Worm (Caenorhabditis elegans): ENCODE results near the gene F22E5.8.
"Not testable (repeated sequence)": the region's sequence is repeated elsewhere in the genome, so short reads cannot be mapped to it uniquely, and the experiment has no call there.

Gene F22E5.8

DNA sequence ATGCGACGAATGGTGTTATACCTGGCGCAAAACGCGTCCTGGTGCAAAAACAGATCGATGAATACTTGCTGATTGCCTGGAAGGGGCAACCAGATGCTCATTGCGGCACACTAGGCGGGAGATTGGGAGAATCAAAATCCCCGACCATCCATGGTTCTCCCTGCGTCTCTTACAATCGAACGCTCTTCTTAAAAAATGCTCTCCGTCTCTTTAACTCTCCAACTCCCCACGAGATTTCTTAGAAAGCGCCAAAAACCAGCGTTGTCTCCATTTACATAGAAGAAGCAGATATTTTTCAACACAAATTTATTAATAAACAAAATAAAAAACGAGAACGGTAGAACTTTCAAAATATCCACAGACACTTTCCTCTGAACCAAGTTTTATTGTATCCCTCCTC lies 41.3 kb downstream of the F22E5.8 start, which contains the start of gene F34D6.1:
Gene F34D6.1 (minus strand): TSS at position 101 of the 400 bp plus-strand sequence.
- TF ChIP-seq unc-62 (GFP tag; optimal IDR thresholded peaks at IDR 0.05): no peak

DNA sequence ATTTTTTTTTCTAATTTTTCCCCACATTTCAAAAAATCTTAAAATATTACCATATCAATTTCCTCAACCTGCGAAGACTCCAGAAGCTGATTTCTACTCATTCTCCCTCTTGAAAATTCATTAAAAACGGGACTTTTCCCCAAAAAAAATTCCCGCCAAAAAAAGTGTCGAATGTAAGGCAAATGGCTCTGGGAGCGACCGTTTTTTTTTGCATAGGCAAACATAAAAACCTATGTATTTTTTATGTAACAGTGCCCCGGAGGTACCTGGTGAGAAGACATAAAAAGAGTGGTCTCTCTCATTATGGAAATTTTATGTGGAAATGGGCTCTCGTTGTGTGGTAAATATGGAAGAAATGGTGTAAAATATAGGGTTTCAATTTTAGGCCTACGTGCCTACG lies 44.4 kb downstream of the F22E5.8 start, which contains the start of gene ceh-87:
Gene ceh-87 (minus strand): TSS at position 101 of the 400 bp plus-strand sequence.
- no peak for TF ChIP-seq unc-62 (GFP tag; optimal IDR thresholded peaks at IDR 0.05)

DNA sequence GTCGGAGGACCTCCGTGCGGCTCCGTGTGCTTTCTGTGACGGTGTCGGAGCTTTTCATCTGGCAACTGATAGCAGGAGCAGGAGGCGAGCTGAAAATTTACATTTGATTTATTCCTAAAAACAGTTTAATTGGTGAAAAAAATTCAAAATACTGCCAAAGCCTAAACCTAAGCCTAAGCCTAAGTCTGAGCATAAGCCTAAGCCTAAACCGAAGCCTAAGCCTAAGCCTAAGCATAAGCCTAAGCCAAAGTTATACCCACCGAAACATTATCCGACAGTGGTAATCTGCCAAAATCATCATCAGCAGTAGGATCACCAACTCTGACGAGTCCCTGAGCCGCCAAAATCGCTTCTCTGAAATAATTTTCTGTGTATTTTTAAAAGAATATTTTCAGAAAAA lies 44.9 kb downstream of the F22E5.8 start:
- TF ChIP-seq unc-62 (GFP tag; optimal IDR thresholded peaks at IDR 0.05): no peak

DNA sequence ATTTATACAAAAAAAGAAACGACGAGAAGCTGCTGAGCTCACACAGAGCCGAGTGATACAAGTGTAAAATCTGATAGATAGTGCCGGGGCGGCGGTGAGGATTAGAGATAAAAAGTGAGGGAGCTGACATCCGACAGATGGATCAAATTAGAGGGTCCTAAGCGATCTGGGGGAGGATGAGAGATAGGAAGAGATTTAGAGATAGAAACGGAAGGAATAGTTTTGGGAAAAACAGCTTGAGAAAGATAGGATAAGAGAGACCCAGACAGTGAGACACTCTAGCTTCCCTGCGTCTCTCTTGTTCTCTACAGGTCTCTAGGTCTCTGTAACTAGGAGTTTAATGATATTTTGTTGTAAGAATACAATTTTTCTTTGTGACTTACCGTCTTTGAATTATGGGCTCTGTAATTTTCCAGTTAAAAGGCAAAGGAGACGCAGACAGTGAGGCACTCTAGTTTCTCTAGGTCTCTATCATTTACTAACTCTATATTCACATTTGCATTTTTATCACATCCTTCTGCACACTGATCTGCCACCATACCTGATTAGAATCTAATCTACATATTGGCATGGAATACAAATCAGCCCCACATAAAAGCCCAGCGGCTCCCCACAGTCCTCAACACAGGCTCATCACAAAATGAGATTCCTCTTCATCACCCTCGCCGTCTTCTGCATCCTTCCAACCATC lies 47.3 kb downstream of the F22E5.8 start, which contains the start of the genes sup-9 and nspf-1:
Gene sup-9 (minus strand): TSS at position 43 of the 691 bp plus-strand sequence.
Gene nspf-1 (plus strand): TSS at position 641 of the 691 bp plus-strand sequence.
- TF ChIP-seq unc-62 (GFP tag; optimal IDR thresholded peaks at IDR 0.05): no peak

DNA sequence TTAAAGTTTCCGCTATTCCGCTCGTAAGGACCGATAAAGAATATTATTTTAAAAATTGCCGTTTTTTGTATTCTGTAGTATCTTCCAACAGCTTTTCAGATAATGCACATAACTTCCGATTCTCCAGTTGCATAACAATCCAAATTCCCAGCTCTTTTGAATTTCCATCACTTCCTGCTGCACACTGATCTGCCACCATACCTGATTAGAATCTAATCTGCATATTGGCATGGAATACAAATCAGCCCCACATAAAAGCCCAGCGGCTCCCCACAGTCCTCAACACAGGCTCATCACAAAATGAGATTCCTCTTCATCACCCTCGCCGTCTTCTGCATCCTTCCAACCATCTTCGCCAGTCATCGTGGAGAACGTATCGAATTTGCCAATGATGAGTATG lies 48.8 kb downstream of the F22E5.8 start, which contains the start of gene nspf-2:
Gene nspf-2 (plus strand): TSS at position 301 of the 400 bp plus-strand sequence.
- not testable (repeated sequence) for TF ChIP-seq unc-62 (GFP tag; optimal IDR thresholded peaks at IDR 0.05)

DNA sequence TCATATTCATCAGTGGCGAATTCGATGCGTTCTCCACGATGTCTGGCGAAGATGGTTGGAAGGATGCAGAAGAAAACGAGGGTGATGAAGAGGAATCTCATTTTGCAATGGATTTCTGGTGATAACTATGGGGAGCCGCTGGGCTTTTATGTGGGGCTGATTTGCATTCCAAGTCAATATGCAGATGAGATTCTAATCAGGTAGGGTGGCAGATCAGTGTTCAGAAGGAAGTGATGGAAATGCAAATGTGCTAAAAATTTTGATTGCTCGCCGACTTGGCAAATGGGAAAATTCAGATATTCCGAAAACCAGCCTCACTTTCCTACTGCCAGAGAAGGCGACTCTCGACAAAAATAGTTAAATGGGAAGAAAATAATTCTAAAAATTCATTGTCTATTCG lies 50.2 kb downstream of the F22E5.8 start, which contains the start of gene nspf-3:
Gene nspf-3 (minus strand): TSS at position 101 of the 400 bp plus-strand sequence.
- no peak for TF ChIP-seq unc-62 (GFP tag; optimal IDR thresholded peaks at IDR 0.05)

Measured in whole organism, dauer.